Worm (Caenorhabditis elegans): ENCODE results near the gene R10E11.6.

R10E11.6 gene

ce11 chrIII:9740663-9741062, 42.1 kb upstream of the R10E11.6 start:
- peak; percentile 80 for TF ChIP-seq nfya-1 (tag; optimal IDR thresholded peaks at IDR 0.05)
- TF ChIP-seq K09A11.1 (tag; optimal IDR thresholded peaks at IDR 0.05; ENCODE audit: insufficient read depth), result no peak
- TF ChIP-seq lin-11 (tag; optimal IDR thresholded peaks at IDR 0.05), result no peak

ce11 chrIII:9741985-9742384, 40.8 kb upstream of the R10E11.6 start:
- peak; percentile 0 for TF ChIP-seq nfya-1 (tag; optimal IDR thresholded peaks at IDR 0.05)
- TF ChIP-seq unc-55 (GFP tag; optimal IDR thresholded peaks at IDR 0.05), result peak; percentile 57
- TF ChIP-seq ref-2 (tag; optimal IDR thresholded peaks at IDR 0.05), result peak; percentile 33
- no peak for TF ChIP-seq hlh-8 (tag; optimal IDR thresholded peaks at IDR 0.05)
- TF ChIP-seq tbx-2 (tag; optimal IDR thresholded peaks at IDR 0.05), result peak; percentile 2

- TF ChIP-seq sox-2 (GFP tag; IDR thresholded peaks at IDR 0.05) (no peak), pha-4 (tag; optimal IDR thresholded peaks at IDR 0.05) (no peak), sdc-2 (tag; optimal IDR thresholded peaks at IDR 0.05) (no peak), ceh-14 (tag; optimal IDR thresholded peaks at IDR 0.05) (no peak), nhr-232 (tag; optimal IDR thresholded peaks at IDR 0.05) (no peak), fkh-6 (tag; optimal IDR thresholded peaks at IDR 0.05) (no peak), C08G9.2 (tag; optimal IDR thresholded peaks at IDR 0.05) (no peak), gmeb-2 (tag; optimal IDR thresholded peaks at IDR 0.05) (no peak), unc-42 (tag; optimal IDR thresholded peaks at IDR 0.05) (no peak), dmd-4 (tag; optimal IDR thresholded peaks at IDR 0.05; ENCODE audit: borderline replicate concordance) (no peak), K02D7.2 (tag; optimal IDR thresholded peaks at IDR 0.05) (no peak), ceh-24 (tag; optimal IDR thresholded peaks at IDR 0.05) (no peak), ceh-34 (tag; optimal IDR thresholded peaks at IDR 0.05) (no peak)
Observed at ce11 chrIII:9743239-9743638, 39.6 kb upstream of the R10E11.6 start, which contains the start of gene T05G5.1. T05G5.1 (minus strand) TSS chrIII:9743339.

ce11 chrIII:9744525-9744924, 38.3 kb upstream of the R10E11.6 start:
- TF ChIP-seq ceh-22 (tag; optimal IDR thresholded peaks at IDR 0.05) (no peak), pha-4 (tag; optimal IDR thresholded peaks at IDR 0.05) (no peak), ceh-18 (tag; optimal IDR thresholded peaks at IDR 0.05) (peak; percentile 3), npax-4 (tag; optimal IDR thresholded peaks at IDR 0.05) (no peak), ets-4 (tag; optimal IDR thresholded peaks at IDR 0.05) (no peak), hlh-15 (tag; optimal IDR thresholded peaks at IDR 0.05) (no peak), unc-55 (GFP tag; optimal IDR thresholded peaks at IDR 0.05) (peak; percentile 14), ama-1 (optimal IDR thresholded peaks at IDR 0.05) (no peak)

ce11 chrIII:9745333-9745897, 37.4 kb upstream of the R10E11.6 start:
- TF ChIP-seq rnt-1 (tag; optimal IDR thresholded peaks at IDR 0.05) (peak; percentile 5), ref-2 (tag; optimal IDR thresholded peaks at IDR 0.05) (peak; percentile 22), nfya-1 (tag; optimal IDR thresholded peaks at IDR 0.05) (peak; percentile 11), sdc-2 (tag; optimal IDR thresholded peaks at IDR 0.05) (no peak), ceh-22 (tag; optimal IDR thresholded peaks at IDR 0.05) (no peak), fkh-6 (tag; optimal IDR thresholded peaks at IDR 0.05) (no peak), ttx-3 (tag; optimal IDR thresholded peaks at IDR 0.05) (no peak), ceh-34 (tag; optimal IDR thresholded peaks at IDR 0.05) (peak; percentile 4)

- TF ChIP-seq K09A11.1 (tag; optimal IDR thresholded peaks at IDR 0.05; ENCODE audit: insufficient read depth) (no peak), ceh-14 (tag; optimal IDR thresholded peaks at IDR 0.05) (no peak), fkh-10 (GFP tag; optimal IDR thresholded peaks at IDR 0.05) (no peak), F13H6.1 (tag; optimal IDR thresholded peaks at IDR 0.05) (no peak), sdc-2 (tag; optimal IDR thresholded peaks at IDR 0.05) (no peak)
Observed at ce11 chrIII:9746665-9747064, 36.1 kb upstream of the R10E11.6 start.

ce11 chrIII:9747133-9747532, 35.7 kb upstream of the R10E11.6 start, which contains the start of the genes iff-1 and cdk-1:
iff-1 (minus strand) TSS chrIII:9747193.
cdk-1 (plus strand) TSS chrIII:9747472.
- TF ChIP-seq ceh-48 (tag; optimal IDR thresholded peaks at IDR 0.05), result no peak
- no peak for TF ChIP-seq dve-1 (tag; optimal IDR thresholded peaks at IDR 0.05)
- no peak for TF ChIP-seq ama-1 (optimal IDR thresholded peaks at IDR 0.05)
- TF ChIP-seq ceh-9 (tag; optimal IDR thresholded peaks at IDR 0.05), result no peak
- TF ChIP-seq ztf-16 (tag; optimal IDR thresholded peaks at IDR 0.05), result no peak
- TF ChIP-seq dmd-4 (tag; optimal IDR thresholded peaks at IDR 0.05; ENCODE audit: borderline replicate concordance), result no peak
- no peak for TF ChIP-seq ets-4 (tag; optimal IDR thresholded peaks at IDR 0.05)
- no peak for TF ChIP-seq hlh-13 (GFP tag; optimal IDR thresholded peaks at IDR 0.05)
- TF ChIP-seq K02D7.2 (tag; optimal IDR thresholded peaks at IDR 0.05), result no peak
- no peak for TF ChIP-seq ceh-45 (GFP tag; IDR thresholded peaks at IDR 0.05)
- no peak for TF ChIP-seq fkh-6 (tag; optimal IDR thresholded peaks at IDR 0.05)
- peak; percentile 12 for TF ChIP-seq nfya-1 (tag; optimal IDR thresholded peaks at IDR 0.05)
- no peak for TF ChIP-seq tbx-2 (tag; optimal IDR thresholded peaks at IDR 0.05)
- peak; percentile 8 for TF ChIP-seq ceh-31 (tag; optimal IDR thresholded peaks at IDR 0.05)
- peak; percentile 1 for TF ChIP-seq unc-42 (tag; optimal IDR thresholded peaks at IDR 0.05)
- TF ChIP-seq ceh-6 (GFP tag; optimal IDR thresholded peaks at IDR 0.05), result no peak
- TF ChIP-seq hlh-6 (tag; optimal IDR thresholded peaks at IDR 0.05), result no peak
- no peak for TF ChIP-seq npax-4 (tag; optimal IDR thresholded peaks at IDR 0.05)

Measured in whole organism, late embryonic.